Worm (Caenorhabditis elegans): ENCODE data around the gene kbp-1.

- TF ChIP-seq unc-39 (tag; optimal IDR thresholded peaks at IDR 0.05) (no peak), ztf-11 (tag; optimal IDR thresholded peaks at IDR 0.05) (no peak), hlh-1 (tag; optimal IDR thresholded peaks at IDR 0.05) (no peak), nhr-76 (tag; optimal IDR thresholded peaks at IDR 0.05) (no peak), elt-1 (tag; optimal IDR thresholded peaks at IDR 0.05; ENCODE audit: borderline replicate concordance, insufficient read depth) (no peak), unc-62 (GFP tag; optimal IDR thresholded peaks at IDR 0.05) (no peak), pha-4 (tag; optimal IDR thresholded peaks at IDR 0.05) (no peak), blmp-1 (tag; optimal IDR thresholded peaks at IDR 0.05) (no peak), nhr-28 (tag; optimal IDR thresholded peaks at IDR 0.05) (no peak)
Observed at ce11 chrIII:6872534-6873150, 3.2 kb downstream of the kbp-1 start, which contains the start of gene K04C2.3.

All from whole organism, mixed stage, embryonic.